Worm (Caenorhabditis elegans) whole organism, midembryonic: ENCODE results near the gene lin-5.
"Not testable (repeated sequence)": the region's sequence is repeated elsewhere in the genome, so short reads cannot be mapped to it uniquely, and the experiment has no call there.

ENCODE experiments used
- klf-2 ChIP-seq: fragments of 200-800 bp; sonication (Bioruptor generic); conservative IDR thresholded peaks from 2 replicates; pipeline ENCODE4 v1.3.6; 2022; ENCODE audit warnings: missing genetic modification reagents, missing genetic modification characterization, missing compliant biosample characterization
- med-1 ChIP-seq: sonication (generic microtip); optimal IDR thresholded peaks from 2 replicates; lab custom pipeline; 2017; ENCODE audit warnings: missing genetic modification characterization, mild to moderate bottlenecking, missing compliant biosample characterization, antibody characterized with exemption, missing genetic modification reagents; ENCODE audit not compliant: insufficient read depth

- TF ChIP-seq med-1 (GFP tag; lab: Kevin White, UChicago) = not testable (repeated sequence)
- peak; percentile 52; the same call in 1 of the 2 replicates for TF ChIP-seq klf-2 (GFP tag; lab: Robert Waterston, UW)
Observed at ce11 chrII:7883163-7883562, 22.8 kb downstream of the lin-5 start.
